Fruit fly (Drosophila melanogaster): ENCODE data around the gene CG11638.

Gene CG11638

DNA sequence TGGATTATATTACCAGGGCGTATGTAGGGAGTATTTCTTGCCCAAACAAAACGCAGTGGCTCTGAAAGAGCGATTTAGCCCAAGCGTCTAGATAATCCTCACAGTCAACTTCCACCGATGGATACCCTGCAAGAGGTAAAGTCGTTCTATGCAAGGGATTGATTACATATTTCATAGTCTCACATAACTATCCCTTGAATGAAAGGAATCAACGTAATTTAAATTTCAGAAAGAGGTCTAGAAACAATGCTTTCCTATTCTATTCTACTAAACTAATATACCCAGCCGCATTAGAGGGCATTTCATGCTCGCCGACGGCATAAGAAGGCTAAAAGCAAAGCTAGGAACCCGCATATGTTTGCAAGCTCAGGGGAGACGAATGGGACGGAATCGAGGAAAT is 59.7 kb downstream of the CG11638 start (continued):
- peak; percentile 27 for TF ChIP-seq CG9817 (tag; optimal IDR thresholded peaks at IDR 0.05)
- TF ChIP-seq HmgD (GFP tag; optimal IDR thresholded peaks at IDR 0.05) = no peak
- TF ChIP-seq CG10431 (GFP tag; optimal IDR thresholded peaks at IDR 0.05) = no peak
- TF ChIP-seq pum (GFP tag; optimal IDR thresholded peaks at IDR 0.05) = no peak
- TF ChIP-seq CG12942 (GFP tag; optimal IDR thresholded peaks at IDR 0.05) = no peak
- TF ChIP-seq corto (GFP tag; optimal IDR thresholded peaks at IDR 0.05) = no peak
- TF ChIP-seq sisA (GFP tag; IDR thresholded peaks at IDR 0.05) = peak; percentile 34; the same call in 1 of the 2 replicates
- peak; percentile 40 for TF ChIP-seq Sox102F (GFP tag; optimal IDR thresholded peaks at IDR 0.05)
- peak; percentile 16 for TF ChIP-seq fd96Cb (tag; optimal IDR thresholded peaks at IDR 0.05)
- TF ChIP-seq sr (GFP tag; IDR thresholded peaks at IDR 0.05) = no peak
- 0 out of 2 replicates have a peak, but pooled peaks have one; percentile 9 for TF ChIP-seq E2f1 (GFP tag; IDR thresholded peaks at IDR 0.05)
- TF ChIP-seq ci (GFP tag; IDR thresholded peaks at IDR 0.05) = 0 out of 3 replicates have a peak, but pooled peaks have one; percentile 29
- peak; percentile 26 for TF ChIP-seq CG10147 (GFP tag; optimal IDR thresholded peaks at IDR 0.05)
- no peak for TF ChIP-seq seq (GFP tag; IDR thresholded peaks at IDR 0.05)
- TF ChIP-seq Fer2 (tag; optimal IDR thresholded peaks at IDR 0.05) = no peak
- TF ChIP-seq MESR4 (GFP tag; optimal IDR thresholded peaks at IDR 0.05) = no peak
- no peak for TF ChIP-seq so (GFP tag; IDR thresholded peaks at IDR 0.05)
- no peak for TF ChIP-seq rib (GFP tag; IDR thresholded peaks at IDR 0.05)
- TF ChIP-seq CG9727 (GFP tag; optimal IDR thresholded peaks at IDR 0.05) = peak; percentile 5
- no peak for TF ChIP-seq Neu2 (GFP tag; optimal IDR thresholded peaks at IDR 0.05; ENCODE audit: borderline replicate concordance)
- TF ChIP-seq NC2α (GFP tag; optimal IDR thresholded peaks at IDR 0.05) = no peak
- TF ChIP-seq mam (GFP tag; optimal IDR thresholded peaks at IDR 0.05) = peak; percentile 30
- TF ChIP-seq CG2678 (tag; optimal IDR thresholded peaks at IDR 0.05) = peak; percentile 68
- TF ChIP-seq Abd-B (GFP tag; optimal IDR thresholded peaks at IDR 0.05) = no peak
- TF ChIP-seq Ets97D (GFP tag; optimal IDR thresholded peaks at IDR 0.05) = no peak
- TF ChIP-seq gfzf (GFP tag; optimal IDR thresholded peaks at IDR 0.05) = no peak
- peak; percentile 35 for TF ChIP-seq HHEX (GFP tag; optimal IDR thresholded peaks at IDR 0.05)
- TF ChIP-seq Lim3 (GFP tag; IDR thresholded peaks at IDR 0.05) = no peak
- TF ChIP-seq Dek (tag; optimal IDR thresholded peaks at IDR 0.05) = peak; percentile 17
- peak; percentile 3 for TF ChIP-seq zfh2 (GFP tag; optimal IDR thresholded peaks at IDR 0.05)
- no peak for TF ChIP-seq croc (GFP tag; conservative IDR thresholded peaks at IDR 0.05)
- TF ChIP-seq onecut (GFP tag; IDR thresholded peaks at IDR 0.05) = no peak
- no peak for TF ChIP-seq CG1602 (GFP tag; optimal IDR thresholded peaks at IDR 0.05)
- peak; percentile 86 for TF ChIP-seq sens (GFP tag)
- no peak for TF ChIP-seq yki (optimal IDR thresholded peaks at IDR 0.05)
- TF ChIP-seq Meics (GFP tag; optimal IDR thresholded peaks at IDR 0.05) = peak; percentile 59
- no peak for TF ChIP-seq nau (GFP tag; optimal IDR thresholded peaks at IDR 0.05)
- TF ChIP-seq CG13424 (tag; optimal IDR thresholded peaks at IDR 0.05) = peak; percentile 57
- no peak for TF ChIP-seq Jarid2 (GFP tag; optimal IDR thresholded peaks at IDR 0.05)
- peak; percentile 58 for TF ChIP-seq Ets65A (GFP tag)
- peak; percentile 39 for TF ChIP-seq Myb (GFP tag; optimal IDR thresholded peaks at IDR 0.05)
- TF ChIP-seq CG7556 (GFP tag; optimal IDR thresholded peaks at IDR 0.05) = peak; percentile 41
- no peak for TF ChIP-seq Hr3 (GFP tag; optimal IDR thresholded peaks at IDR 0.05)
- no peak for TF ChIP-seq lbe (GFP tag; optimal IDR thresholded peaks at IDR 0.05)
- TF ChIP-seq exex (tag; optimal IDR thresholded peaks at IDR 0.05) = no peak
- TF ChIP-seq sqz (GFP tag; optimal IDR thresholded peaks at IDR 0.05) = no peak
- TF ChIP-seq pb (GFP tag; optimal IDR thresholded peaks at IDR 0.05) = no peak
- TF ChIP-seq stwl (tag; optimal IDR thresholded peaks at IDR 0.05) = no peak
- peak; percentile 1 for TF ChIP-seq CG12071 (GFP tag; optimal IDR thresholded peaks at IDR 0.05)
- TF ChIP-seq BEAF-32 (GFP tag; optimal IDR thresholded peaks at IDR 0.05) = no peak
- peak; percentile 30 for TF ChIP-seq Fer3 (tag; optimal IDR thresholded peaks at IDR 0.05)
- peak; percentile 46 for TF ChIP-seq PHDP (tag; optimal IDR thresholded peaks at IDR 0.05)
